Worm (Caenorhabditis elegans): Measurements from ENCODE around the gene paic-1.

ce11 chrII:4337731-4338130, 34.6 kb downstream of the paic-1 start:
- no peak for TF ChIP-seq ama-1 (optimal IDR thresholded peaks at IDR 0.05)
- TF ChIP-seq aly-1 (tag; optimal IDR thresholded peaks at IDR 0.05), result no peak
- no peak for TF ChIP-seq hnd-1 (tag; optimal IDR thresholded peaks at IDR 0.05)
- no peak for TF ChIP-seq tbx-11 (GFP tag; IDR thresholded peaks at IDR 0.05)
- no peak for TF ChIP-seq hmg-4 (GFP tag; optimal IDR thresholded peaks at IDR 0.05)
- no peak for TF ChIP-seq tbx-37 (GFP tag; conservative IDR thresholded peaks at IDR 0.05)
- TF ChIP-seq ets-7 (tag; optimal IDR thresholded peaks at IDR 0.05), result no peak
- TF ChIP-seq scrt-1 (GFP tag; IDR thresholded peaks at IDR 0.05), result no peak
